Worm (Caenorhabditis elegans) whole organism, L4 larva: ENCODE measurements around the gene mgl-1.

Source experiments
- D1046.2 ChIP-seq: fragments of 200-800 bp; sonication (Bioruptor generic); IDR thresholded peaks from 2 replicates; pipeline ENCODE4 v1.3.6; 2022; ENCODE audit warnings: missing genetic modification characterization, missing compliant biosample characterization
- F10B5.3 ChIP-seq: sonication (generic microtip); optimal IDR thresholded peaks from 2 replicates; lab custom pipeline; 2016; ENCODE audit warnings: mild to moderate bottlenecking, missing genetic modification characterization, missing compliant biosample characterization
- F44E2.7 ChIP-seq: fragments of 200-800 bp; sonication (Bioruptor generic); IDR thresholded peaks from 2 replicates; pipeline ENCODE4 v2.1.2; 2022; ENCODE audit warnings: missing genetic modification characterization, missing compliant biosample characterization
- R02D3.7 ChIP-seq: fragments of 150-350 bp; sonication (generic microtip); optimal IDR thresholded peaks from 3 replicates; lab custom pipeline; 2014; ENCODE audit warnings: missing biosample characterization, missing genetic modification characterization
- T26A8.4 ChIP-seq: fragments of 200-800 bp; sonication (Bioruptor generic); IDR thresholded peaks from 2 replicates; pipeline ENCODE4 v1.3.6; 2022; ENCODE audit warnings: missing genetic modification characterization, missing compliant biosample characterization
- Y5F2A.4 ChIP-seq: fragments of 200-800 bp; sonication (Bioruptor generic); optimal IDR thresholded peaks from 2 replicates; lab custom pipeline; 2018; ENCODE audit warnings: mild to moderate bottlenecking, missing genetic modification characterization, missing compliant biosample characterization
- ZK337.2 ChIP-seq: fragments of 200-800 bp; sonication (Bioruptor generic); IDR thresholded peaks from 2 replicates; pipeline ENCODE4 v1.3.6; 2022; ENCODE audit warnings: missing genetic modification reagents, missing genetic modification characterization, missing compliant biosample characterization
- ZK546.5 ChIP-seq, 2 experiments: sonication (generic microtip); optimal IDR thresholded peaks; 2 replicates each; lab custom pipeline; 2017; ENCODE audit warnings: missing biosample characterization in 2 of 2, missing genetic modification characterization in 2 of 2
- aha-1 ChIP-seq: fragments of 150-350 bp; peaks from one replicate; lab custom pipeline; 2014; ENCODE audit warnings: missing biosample characterization, missing genetic modification characterization
- ama-1 ChIP-seq: fragments of 150-350 bp; optimal IDR thresholded peaks from 2 replicates; lab custom pipeline; 2014; ENCODE audit warnings: inconsistent platforms, mixed read lengths
- arid-1 ChIP-seq: fragments of 200-800 bp; sonication (Bioruptor generic); conservative IDR thresholded peaks from 2 replicates; pipeline ENCODE4 v1.3.6; 2022; ENCODE audit warnings: missing genetic modification reagents, missing genetic modification characterization, missing compliant biosample characterization
- ceh-20 ChIP-seq: fragments of 200-800 bp; sonication (Bioruptor generic); IDR thresholded peaks from 2 replicates; pipeline ENCODE4 v1.3.6; 2022; ENCODE audit warnings: missing genetic modification reagents, missing genetic modification characterization, missing compliant biosample characterization
- ceh-62 ChIP-seq: sonication (generic microtip); optimal IDR thresholded peaks from 2 replicates; lab custom pipeline; 2017; ENCODE audit warnings: missing biosample characterization, missing genetic modification characterization
- ces-1 ChIP-seq: fragments of 150-350 bp; sonication (generic microtip); optimal IDR thresholded peaks from 4 replicates; lab custom pipeline; 2014; ENCODE audit warnings: missing biosample characterization, missing genetic modification reagents, missing genetic modification characterization
- daf-12 ChIP-seq: fragments of 150-350 bp; optimal IDR thresholded peaks from 2 replicates; lab custom pipeline; 2014; ENCODE audit warnings: missing biosample characterization, missing genetic modification reagents, missing genetic modification characterization
- daf-16 ChIP-seq, 3 experiments: sonication (generic microtip); optimal IDR thresholded peaks; 2 replicates each; lab custom pipeline; 2016 to 2017; ENCODE audit warnings: missing genetic modification characterization in 3 of 3, missing genetic modification reagents in 3 of 3, mild to moderate bottlenecking in 2 of 3, missing compliant biosample characterization in 2 of 3, missing biosample characterization in 1 of 3, moderate library complexity in 1 of 3
- daf-19 ChIP-seq: fragments of 200-800 bp; sonication (Bioruptor generic); conservative IDR thresholded peaks from 2 replicates; pipeline ENCODE4 v1.3.6; 2022; ENCODE audit warnings: missing genetic modification characterization, missing compliant biosample characterization
- dmd-6 ChIP-seq: fragments of 200-800 bp; sonication (Bioruptor generic); IDR thresholded peaks from 2 replicates; pipeline ENCODE4 v1.3.6; 2022; ENCODE audit warnings: missing genetic modification reagents, missing genetic modification characterization, missing compliant biosample characterization
- dmd-9 ChIP-seq: fragments of 200-800 bp; sonication (Bioruptor generic); IDR thresholded peaks from 2 replicates; pipeline ENCODE4 v1.3.6; 2022; ENCODE audit warnings: missing genetic modification reagents, missing genetic modification characterization, missing compliant biosample characterization
- dve-1 ChIP-seq: sonication (generic microtip); optimal IDR thresholded peaks from 2 replicates; lab custom pipeline; 2017; ENCODE audit warnings: antibody characterized with exemption, mild to moderate bottlenecking, missing genetic modification characterization, missing compliant biosample characterization; ENCODE audit not compliant: insufficient read depth
- egl-27 ChIP-seq: sonication (generic microtip); optimal IDR thresholded peaks from 3 replicates; lab custom pipeline; 2017; ENCODE audit warnings: missing biosample characterization, missing genetic modification reagents, missing genetic modification characterization
- egl-43 ChIP-seq: fragments of 200-800 bp; sonication (Bioruptor generic); IDR thresholded peaks from 2 replicates; pipeline ENCODE4 v1.3.6; 2022; ENCODE audit warnings: missing genetic modification reagents, missing genetic modification characterization, missing compliant biosample characterization
- hif-1 ChIP-seq, 2 experiments: sonication (generic microtip); optimal IDR thresholded peaks; 2 replicates each; lab custom pipeline; 2016 to 2017; ENCODE audit warnings: missing compliant biosample characterization in 2 of 2, missing genetic modification characterization in 2 of 2, missing genetic modification reagents in 2 of 2, missing genotype in 2 of 2, mild to moderate bottlenecking in 1 of 2
- hlh-11 ChIP-seq: fragments of 200-800 bp; sonication (Bioruptor generic); optimal IDR thresholded peaks from 2 replicates; lab custom pipeline; 2018; ENCODE audit warnings: mild to moderate bottlenecking, missing genetic modification characterization, missing compliant biosample characterization
- lim-7 ChIP-seq: fragments of 200-800 bp; sonication (Bioruptor generic); IDR thresholded peaks from 2 replicates; pipeline ENCODE4 v1.3.6; 2022; ENCODE audit warnings: missing genetic modification characterization, missing compliant biosample characterization
- lin-15B ChIP-seq: fragments of 150-350 bp; sonication (generic microtip); optimal IDR thresholded peaks from 3 replicates; lab custom pipeline; 2014; ENCODE audit warnings: missing biosample characterization, missing genetic modification characterization
- lin-38 ChIP-seq: fragments of 200-800 bp; sonication (Bioruptor generic); IDR thresholded peaks from 2 replicates; pipeline ENCODE4 v1.3.6; 2022; ENCODE audit warnings: missing genetic modification reagents, missing genetic modification characterization, missing compliant biosample characterization
- lsy-2 ChIP-seq, 2 experiments: fragments of 150-350 bp in 1 of 2; sonication (generic microtip) in 1 of 2; optimal IDR thresholded peaks; 2 replicates each; lab custom pipeline; 2014 to 2017; ENCODE audit warnings: missing biosample characterization in 2 of 2, missing genetic modification characterization in 2 of 2
- madf-5 ChIP-seq, 2 experiments: fragments of 200-800 bp; sonication (Bioruptor generic); IDR thresholded peaks; 2 replicates each; pipeline ENCODE4 v1.3.6; 2022; ENCODE audit warnings: missing compliant biosample characterization in 2 of 2, missing genetic modification characterization in 2 of 2
- mdl-1 ChIP-seq, 2 experiments: fragments of 150-350 bp in 1 of 2; sonication (generic microtip) in 1 of 2; optimal IDR thresholded peaks; 2 replicates each; lab custom pipeline; 2014 to 2017; ENCODE audit warnings: missing biosample characterization in 2 of 2, missing genetic modification characterization in 2 of 2
- mxl-2 ChIP-seq: fragments of 200-800 bp; sonication (Bioruptor generic); conservative IDR thresholded peaks from 2 replicates; pipeline ENCODE4 v1.3.6; 2022; ENCODE audit warnings: missing genetic modification reagents, missing genetic modification characterization, missing compliant biosample characterization
- mxl-3 ChIP-seq: fragments of 200-800 bp; sonication (Bioruptor generic); optimal IDR thresholded peaks from 2 replicates; lab custom pipeline; 2018; ENCODE audit warnings: mild to moderate bottlenecking, missing genetic modification characterization, missing compliant biosample characterization
- nhr-237 ChIP-seq: sonication (generic microtip); optimal IDR thresholded peaks from 2 replicates; lab custom pipeline; 2017; ENCODE audit warnings: missing biosample characterization, missing genetic modification characterization
- nhr-25 ChIP-seq: sonication (generic microtip); optimal IDR thresholded peaks from 2 replicates; lab custom pipeline; 2017; ENCODE audit warnings: missing genetic modification characterization, mild to moderate bottlenecking, missing compliant biosample characterization, antibody characterized with exemption, moderate library complexity, borderline replicate concordance; ENCODE audit not compliant: insufficient read depth
- nhr-28 ChIP-seq: fragments of 150-350 bp; optimal IDR thresholded peaks from 2 replicates; lab custom pipeline; 2014; ENCODE audit warnings: missing biosample characterization, missing genetic modification characterization
- nhr-42 ChIP-seq: fragments of 200-800 bp; sonication (Bioruptor generic); IDR thresholded peaks from 2 replicates; pipeline ENCODE4 v1.3.6; 2022; ENCODE audit warnings: missing genetic modification characterization, missing compliant biosample characterization
- saeg-2 ChIP-seq: fragments of 200-800 bp; sonication (Bioruptor generic); IDR thresholded peaks from 2 replicates; pipeline ENCODE4 v1.3.6; 2022; ENCODE audit warnings: missing genetic modification reagents, missing genetic modification characterization, missing compliant biosample characterization
- sdz-12 ChIP-seq: fragments of 200-800 bp; sonication (Bioruptor generic); optimal IDR thresholded peaks from 2 replicates; lab custom pipeline; 2018; ENCODE audit warnings: mild to moderate bottlenecking, missing genetic modification characterization, missing compliant biosample characterization
- snpc-4 ChIP-seq: fragments of 150-350 bp; optimal IDR thresholded peaks from 2 replicates; lab custom pipeline; 2014; ENCODE audit warnings: missing biosample characterization, missing genetic modification characterization
- spr-1 ChIP-seq: sonication (generic microtip); optimal IDR thresholded peaks from 2 replicates; lab custom pipeline; 2016; ENCODE audit warnings: mild to moderate bottlenecking, missing genetic modification characterization, missing compliant biosample characterization
- spr-3 ChIP-seq: fragments of 200-800 bp; sonication (Bioruptor generic); optimal IDR thresholded peaks from 2 replicates; lab custom pipeline; 2018; ENCODE audit warnings: mild to moderate bottlenecking, missing genetic modification characterization, missing compliant biosample characterization
- unc-130 ChIP-seq: sonication (generic microtip); optimal IDR thresholded peaks from 2 replicates; lab custom pipeline; 2016; ENCODE audit warnings: missing genetic modification reagents, missing genetic modification characterization, missing compliant biosample characterization
- zip-2 ChIP-seq: fragments of 150-350 bp; optimal IDR thresholded peaks from 2 replicates; lab custom pipeline; 2014; ENCODE audit warnings: missing biosample characterization, missing genetic modification characterization
- ztf-11 ChIP-seq: fragments of 150-350 bp; optimal IDR thresholded peaks from 2 replicates; lab custom pipeline; 2014; ENCODE audit warnings: missing biosample characterization, missing genetic modification characterization
- ztf-7 ChIP-seq: fragments of 150-350 bp; optimal IDR thresholded peaks from 2 replicates; lab custom pipeline; 2014; ENCODE audit warnings: missing biosample characterization, missing genetic modification characterization

Gene mgl-1

ce11 chrX:10008664-10009063 lies 32.6 kb upstream of the mgl-1 start, which contains the start of gene F19C6.3:
Gene F19C6.3 (minus strand): TSS chrX:10008764.
- no peak for TF ChIP-seq daf-19
- no peak for TF ChIP-seq Y5F2A.4 (GFP tag; lab: Kevin White, UChicago)
- no peak for TF ChIP-seq madf-5 (GFP tag; IDR thresholded peaks at IDR 0.05; lab: Robert Waterston, UW)
- TF ChIP-seq ztf-7 (tag; lab: Kevin White, UChicago): no peak
- no peak for TF ChIP-seq nhr-42 (GFP tag; lab: Robert Waterston, UW)
- TF ChIP-seq daf-16 (GFP tag; optimal IDR thresholded peaks at IDR 0.05; lab: Kevin White, UChicago): no peak
- no peak for TF ChIP-seq daf-16 (tag; optimal IDR thresholded peaks at IDR 0.05; lab: Kevin White, UChicago)
- TF ChIP-seq nhr-237 (tag; lab: Kevin White, UChicago): no peak

DNA sequence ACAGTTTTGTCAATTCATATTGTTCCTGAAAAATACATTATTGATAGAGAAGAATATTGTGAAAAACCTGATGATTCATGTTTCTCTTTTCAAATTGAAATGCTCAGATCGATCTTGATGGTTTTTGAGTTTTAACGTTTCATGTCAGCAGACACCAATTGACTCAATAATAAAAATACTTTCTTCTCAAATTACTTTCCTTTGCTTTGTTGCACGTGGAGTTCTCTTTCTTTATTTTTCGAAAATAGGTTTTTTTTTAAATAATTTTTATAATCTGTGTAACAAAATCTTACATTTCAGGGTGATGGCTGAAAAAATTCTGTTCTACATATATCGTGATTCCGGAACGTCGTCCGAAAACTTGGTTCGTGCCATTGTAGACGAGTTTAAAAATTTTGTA lies 24.5 kb upstream of the mgl-1 start, which contains the start of gene F19C6.2:
F19C6.2 (plus strand) TSS at position 301 of the 400 bp plus-strand sequence.
- TF ChIP-seq aha-1 (tag; lab: Kevin White, UChicago) (peak; percentile 77), lsy-2 (tag; optimal IDR thresholded peaks at IDR 0.05; lab: Kevin White, UChicago) (no peak), dve-1 (tag; lab: Kevin White, UChicago) (peak; percentile 26), dmd-9 (no peak), sdz-12 (GFP tag; lab: Kevin White, UChicago) (no peak), ztf-11 (tag; lab: Kevin White, UChicago) (no peak), R02D3.7 (no peak), snpc-4 (tag; lab: Kevin White, UChicago) (no peak)

DNA sequence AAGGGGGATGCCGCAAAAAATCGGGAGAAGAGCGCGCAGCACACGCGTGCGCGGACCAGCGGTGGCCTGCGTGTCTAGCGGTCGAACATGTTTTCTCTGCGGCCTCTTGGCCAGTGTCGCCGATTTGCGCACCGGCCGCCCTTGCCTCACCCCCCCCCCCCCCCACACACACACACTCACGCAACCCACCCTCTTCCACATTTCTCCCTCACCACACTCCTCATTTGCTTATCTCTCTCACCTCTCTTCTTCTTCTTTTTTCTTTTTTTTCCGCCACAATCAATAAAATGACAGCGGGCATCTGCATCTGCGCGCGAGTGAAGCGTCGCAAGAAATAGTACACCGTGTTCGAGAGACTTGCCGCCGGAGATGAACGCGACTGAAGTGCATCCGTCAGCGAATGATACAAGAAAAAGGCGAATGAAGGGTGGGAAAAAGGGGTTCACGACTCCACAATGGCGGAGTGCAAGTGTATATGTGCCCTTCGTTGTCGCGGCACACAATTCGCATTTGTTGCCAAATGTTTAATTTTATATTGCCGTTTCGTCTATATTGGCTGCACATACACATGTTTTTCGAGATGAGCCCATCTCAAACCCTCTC lies 23.6 kb upstream of the mgl-1 start:
- TF ChIP-seq Y5F2A.4 (GFP tag; lab: Kevin White, UChicago): peak; percentile 49
- no peak for TF ChIP-seq F44E2.7 (GFP tag; lab: Robert Waterston, UW)
- TF ChIP-seq ces-1 (GFP tag; lab: Kevin White, UChicago): no peak
- TF ChIP-seq T26A8.4 (GFP tag; lab: Robert Waterston, UW): peak; percentile 54; the same call in 1 of the 2 replicates
- peak; percentile 83 for TF ChIP-seq egl-43
- no peak for TF ChIP-seq F10B5.3
- peak; percentile 2 for TF ChIP-seq spr-3 (GFP tag; lab: Kevin White, UChicago)
- peak; percentile 49 for TF ChIP-seq lin-38 (GFP tag; lab: Robert Waterston, UW)
- no peak for TF ChIP-seq daf-16 (GFP tag; optimal IDR thresholded peaks at IDR 0.05; lab: Kevin White, UChicago)
- TF ChIP-seq daf-16 (tag; optimal IDR thresholded peaks at IDR 0.05; lab: Kevin White, UChicago): peak; percentile 44
- TF ChIP-seq lim-7 (GFP tag; lab: Robert Waterston, UW): no peak
- TF ChIP-seq mxl-2: no peak
- TF ChIP-seq sdz-12 (GFP tag; lab: Kevin White, UChicago): no peak
- TF ChIP-seq ama-1: no peak
- no peak for TF ChIP-seq daf-19
- TF ChIP-seq madf-5 (GFP tag; IDR thresholded peaks at IDR 0.05; lab: Robert Waterston, UW): no peak
- peak; percentile 80 for TF ChIP-seq dve-1 (tag; lab: Kevin White, UChicago)
- TF ChIP-seq ZK337.2: 0 out of 2 replicates have a peak, but pooled peaks have one; percentile 10
- TF ChIP-seq mxl-3 (GFP tag; lab: Kevin White, UChicago): peak; percentile 96
- no peak for TF ChIP-seq zip-2 (tag; lab: Kevin White, UChicago)
- peak in 1 of 2 experiments; percentile 75 for TF ChIP-seq hif-1 (tag; optimal IDR thresholded peaks at IDR 0.05; lab: Kevin White, UChicago)
- peak; percentile 87 for TF ChIP-seq aha-1 (tag; lab: Kevin White, UChicago)
- peak; percentile 70 for TF ChIP-seq dmd-6
- peak; percentile 11 for TF ChIP-seq spr-1
- TF ChIP-seq nhr-25 (tag; lab: Kevin White, UChicago): no peak
- peak; percentile 65; the same call in 1 of the 2 replicates for TF ChIP-seq ceh-20 (GFP tag; lab: Robert Waterston, UW)
- no peak for TF ChIP-seq daf-12 (tag; lab: Kevin White, UChicago)
- TF ChIP-seq saeg-2 (GFP tag; lab: Robert Waterston, UW): peak; percentile 59; the same call in 1 of the 2 replicates
- peak; percentile 70 for TF ChIP-seq nhr-28 (tag; lab: Kevin White, UChicago)
- no peak for TF ChIP-seq D1046.2 (GFP tag; lab: Robert Waterston, UW)
- TF ChIP-seq lin-15B (tag; lab: Kevin White, UChicago): no peak
- no peak for TF ChIP-seq unc-130 (GFP tag; lab: Kevin White, UChicago)
- TF ChIP-seq arid-1: peak; percentile 57
- no peak for TF ChIP-seq ZK546.5 (tag; optimal IDR thresholded peaks at IDR 0.05; lab: Kevin White, UChicago)
- TF ChIP-seq egl-27 (tag; lab: Kevin White, UChicago): no peak
- TF ChIP-seq ceh-62 (tag; lab: Kevin White, UChicago): no peak
- peak; percentile 96 for TF ChIP-seq hlh-11 (tag; lab: Kevin White, UChicago)
- peak; percentile 45 to 85 for TF ChIP-seq mdl-1 (tag; optimal IDR thresholded peaks at IDR 0.05; lab: Kevin White, UChicago)
